Worm (Caenorhabditis elegans): Measurements from ENCODE around the gene maph-9.
A peak's percentile ranks its signal among the peaks of the same experiment; 100 is the strongest.

maph-9 gene

ce11 chrIV:7147722-7148121 lies 8.7 kb upstream of the maph-9 start:
- TF ChIP-seq pros-1 (tag; optimal IDR thresholded peaks at IDR 0.05) = no peak
- no peak for TF ChIP-seq pqm-1 (tag; optimal IDR thresholded peaks at IDR 0.05)
- no peak for TF ChIP-seq ceh-30 (tag; optimal IDR thresholded peaks at IDR 0.05)
- no peak for TF ChIP-seq hlh-6 (tag; optimal IDR thresholded peaks at IDR 0.05)
- no peak for TF ChIP-seq npax-4 (tag; optimal IDR thresholded peaks at IDR 0.05)
- peak; percentile 2 for TF ChIP-seq nfya-1 (tag; optimal IDR thresholded peaks at IDR 0.05)
- TF ChIP-seq hlh-30 (tag; optimal IDR thresholded peaks at IDR 0.05; ENCODE audit: insufficient read depth) = peak; percentile 55
- no peak for TF ChIP-seq ets-4 (tag; optimal IDR thresholded peaks at IDR 0.05)
- no peak for TF ChIP-seq ceh-34 (tag; optimal IDR thresholded peaks at IDR 0.05)

ce11 chrIV:7149020-7149601 lies 7.3 kb upstream of the maph-9 start, which contains the start of gene C34D4.4:
Gene C34D4.4, plus strand, starts transcription at chrIV:7149361.
- TF ChIP-seq ets-4 (tag; optimal IDR thresholded peaks at IDR 0.05) (no peak), nfya-1 (tag; optimal IDR thresholded peaks at IDR 0.05) (peak; percentile 16)

- no peak for TF ChIP-seq dmd-4 (tag; optimal IDR thresholded peaks at IDR 0.05; ENCODE audit: borderline replicate concordance)
- TF ChIP-seq odd-2 (tag; optimal IDR thresholded peaks at IDR 0.05) = no peak
- TF ChIP-seq ahr-1 (tag; optimal IDR thresholded peaks at IDR 0.05) = no peak
- TF ChIP-seq syd-9 (tag; optimal IDR thresholded peaks at IDR 0.05) = no peak
- no peak for TF ChIP-seq ceh-34 (tag; optimal IDR thresholded peaks at IDR 0.05)
- no peak for TF ChIP-seq sox-2 (GFP tag; IDR thresholded peaks at IDR 0.05)
- no peak for TF ChIP-seq hlh-13 (GFP tag; optimal IDR thresholded peaks at IDR 0.05)
- no peak for TF ChIP-seq hlh-30 (tag; optimal IDR thresholded peaks at IDR 0.05; ENCODE audit: insufficient read depth)
- TF ChIP-seq fax-1 (tag; optimal IDR thresholded peaks at IDR 0.05) = no peak
- no peak for TF ChIP-seq ttx-3 (tag; optimal IDR thresholded peaks at IDR 0.05)
- TF ChIP-seq pax-1 (tag; optimal IDR thresholded peaks at IDR 0.05) = no peak
Observed at ce11 chrIV:7152409-7152808, 4.0 kb upstream of the maph-9 start, which contains the start of gene col-113. Gene col-113, minus strand, starts transcription at chrIV:7152509.

ce11 chrIV:7153362-7153761 lies 3.1 kb upstream of the maph-9 start, which contains the start of gene C34D4.3:
Gene C34D4.3, plus strand, starts transcription at chrIV:7153662.
- TF ChIP-seq ceh-6 (GFP tag; optimal IDR thresholded peaks at IDR 0.05) (no peak), ceh-31 (tag; optimal IDR thresholded peaks at IDR 0.05) (no peak), pha-4 (tag; optimal IDR thresholded peaks at IDR 0.05) (no peak)

- no peak for TF ChIP-seq lin-11 (tag; optimal IDR thresholded peaks at IDR 0.05)
- TF ChIP-seq ceh-48 (tag; optimal IDR thresholded peaks at IDR 0.05) = no peak
- TF ChIP-seq nfya-1 (tag; optimal IDR thresholded peaks at IDR 0.05) = no peak
- TF ChIP-seq hlh-6 (tag; optimal IDR thresholded peaks at IDR 0.05) = no peak
- no peak for TF ChIP-seq ceh-18 (tag; optimal IDR thresholded peaks at IDR 0.05)
- TF ChIP-seq pros-1 (tag; optimal IDR thresholded peaks at IDR 0.05) = no peak
- no peak for TF ChIP-seq madf-2 (tag; optimal IDR thresholded peaks at IDR 0.05)
- TF ChIP-seq rnt-1 (tag; optimal IDR thresholded peaks at IDR 0.05) = no peak
- TF ChIP-seq ceh-45 (GFP tag; IDR thresholded peaks at IDR 0.05) = no peak
- TF ChIP-seq nhr-11 (tag; optimal IDR thresholded peaks at IDR 0.05) = no peak
- no peak for TF ChIP-seq unc-42 (tag; optimal IDR thresholded peaks at IDR 0.05)
Observed at ce11 chrIV:7154356-7154755, 2.1 kb upstream of the maph-9 start, which contains the start of gene C34D4.2. Gene C34D4.2, plus strand, starts transcription at chrIV:7154656.

ce11 chrIV:7158161-7158560 lies 1.7 kb downstream of the maph-9 start:
- TF ChIP-seq rnt-1 (tag; optimal IDR thresholded peaks at IDR 0.05) = no peak
- TF ChIP-seq ama-1 (optimal IDR thresholded peaks at IDR 0.05) = no peak
- no peak for TF ChIP-seq dmd-4 (tag; optimal IDR thresholded peaks at IDR 0.05; ENCODE audit: borderline replicate concordance)
- TF ChIP-seq dve-1 (tag; optimal IDR thresholded peaks at IDR 0.05) = no peak
- TF ChIP-seq tbx-2 (tag; optimal IDR thresholded peaks at IDR 0.05) = no peak
- TF ChIP-seq fax-1 (tag; optimal IDR thresholded peaks at IDR 0.05) = no peak
- no peak for TF ChIP-seq pag-3 (tag; optimal IDR thresholded peaks at IDR 0.05; ENCODE audit: borderline replicate concordance)
- no peak for TF ChIP-seq npax-4 (tag; optimal IDR thresholded peaks at IDR 0.05)
- TF ChIP-seq sdc-2 (tag; optimal IDR thresholded peaks at IDR 0.05) = no peak
- no peak for TF ChIP-seq ets-4 (tag; optimal IDR thresholded peaks at IDR 0.05)
- no peak for TF ChIP-seq pqm-1 (tag; optimal IDR thresholded peaks at IDR 0.05)
- no peak for TF ChIP-seq sox-2 (GFP tag; IDR thresholded peaks at IDR 0.05)
- no peak for TF ChIP-seq ceh-48 (tag; optimal IDR thresholded peaks at IDR 0.05)
- no peak for TF ChIP-seq pros-1 (tag; optimal IDR thresholded peaks at IDR 0.05)
- no peak for TF ChIP-seq unc-3 (GFP tag; conservative IDR thresholded peaks at IDR 0.05)
- no peak for TF ChIP-seq unc-3 (tag; optimal IDR thresholded peaks at IDR 0.05)
- no peak for TF ChIP-seq pax-1 (tag; optimal IDR thresholded peaks at IDR 0.05)
- TF ChIP-seq ceh-31 (tag; optimal IDR thresholded peaks at IDR 0.05) = no peak
- no peak for TF ChIP-seq ceh-34 (tag; optimal IDR thresholded peaks at IDR 0.05)
- no peak for TF ChIP-seq ttx-3 (tag; optimal IDR thresholded peaks at IDR 0.05)
- no peak for TF ChIP-seq fkh-10 (GFP tag; optimal IDR thresholded peaks at IDR 0.05)
